Worm (Caenorhabditis elegans) whole organism, L1 larva: ENCODE data around the gene cht-1.
A peak's percentile ranks its signal among the peaks of the same experiment; 100 is the strongest.

Experiments used
- C16A3.4 ChIP-seq: fragments of 150-350 bp; optimal IDR thresholded peaks from 2 replicates; lab custom pipeline; 2014; ENCODE audit warnings: missing biosample characterization, missing genetic modification characterization
- aha-1 ChIP-seq: fragments of 150-350 bp; optimal IDR thresholded peaks from 2 replicates; lab custom pipeline; 2014; ENCODE audit warnings: missing biosample characterization, missing genetic modification characterization
- alr-1 ChIP-seq: fragments of 200-800 bp; sonication (Bioruptor generic); optimal IDR thresholded peaks from 2 replicates; lab custom pipeline; 2018; ENCODE audit warnings: borderline replicate concordance, mild to moderate bottlenecking, missing genetic modification characterization, missing compliant biosample characterization
- aly-2 ChIP-seq: fragments of 150-350 bp; optimal IDR thresholded peaks from 2 replicates; lab custom pipeline; 2014; ENCODE audit warnings: missing biosample characterization, missing genetic modification characterization
- ama-1 ChIP-seq: fragments of 150-350 bp; optimal IDR thresholded peaks from 2 replicates; lab custom pipeline; 2014
- ceh-63 ChIP-seq: fragments of 200-800 bp; sonication (Bioruptor generic); optimal IDR thresholded peaks from 2 replicates; lab custom pipeline; 2018; ENCODE audit warnings: mild to moderate bottlenecking, missing genetic modification characterization, missing compliant biosample characterization
- ceh-8 ChIP-seq: fragments of 200-800 bp; sonication (Bioruptor generic); optimal IDR thresholded peaks from 2 replicates; lab custom pipeline; 2018; ENCODE audit warnings: mild to moderate bottlenecking, missing genetic modification characterization, moderate library complexity, missing compliant biosample characterization
- ceh-82 ChIP-seq, 3 experiments: fragments of 150-350 bp in 1 of 3; sonication (generic microtip) in 2 of 3; optimal IDR thresholded peaks; 2 replicates each; lab custom pipeline; 2014 to 2017; ENCODE audit warnings: missing biosample characterization in 3 of 3, missing genetic modification characterization in 3 of 3
- ceh-90 ChIP-seq: sonication (generic microtip); optimal IDR thresholded peaks from 2 replicates; lab custom pipeline; 2016; ENCODE audit warnings: missing genetic modification characterization, missing compliant biosample characterization
- dpl-1 ChIP-seq, 3 experiments: fragments of 150-350 bp in 2 of 3; sonication (generic microtip) in 1 of 3; optimal IDR thresholded peaks; 2 replicates each; lab custom pipeline; 2014 to 2017; ENCODE audit warnings: missing biosample characterization in 3 of 3, missing genetic modification characterization in 3 of 3, missing genetic modification reagents in 3 of 3
- dsc-1 ChIP-seq: sonication (generic microtip); optimal IDR thresholded peaks from 2 replicates; lab custom pipeline; 2016; ENCODE audit warnings: mild to moderate bottlenecking, missing genetic modification characterization, missing compliant biosample characterization
- efl-1 ChIP-seq, 4 experiments: fragments of 150-350 bp; optimal IDR thresholded peaks in 3 of 4; peaks in 1 of 4; 1 replicate in 1 of 4; 2 replicates in 3 of 4; lab custom pipeline; 2014; ENCODE audit warnings: missing biosample characterization in 2 of 4, missing genetic modification characterization in 2 of 4, missing genetic modification reagents in 2 of 4
- efl-3 ChIP-seq: fragments of 200-800 bp; sonication (Bioruptor generic); optimal IDR thresholded peaks from 2 replicates; lab custom pipeline; 2018; ENCODE audit warnings: mild to moderate bottlenecking, missing genetic modification characterization, missing compliant biosample characterization
- egl-27 ChIP-seq, 2 experiments: fragments of 150-350 bp in 1 of 2; sonication (generic microtip); optimal IDR thresholded peaks; 3 replicates each; lab custom pipeline; 2017 to 2018; ENCODE audit warnings: missing biosample characterization in 2 of 2, missing genetic modification characterization in 2 of 2, missing genetic modification reagents in 2 of 2
- elt-2 ChIP-seq: sonication (generic microtip); optimal IDR thresholded peaks from 2 replicates; lab custom pipeline; 2016; ENCODE audit warnings: missing genetic modification characterization, mild to moderate bottlenecking, inconsistent platforms, missing compliant biosample characterization, missing genetic modification reagents
- elt-3 ChIP-seq, 6 experiments: fragments of 150-350 bp in 1 of 6; sonication (generic microtip); optimal IDR thresholded peaks; 2 replicates each; lab custom pipeline; 2017 to 2018; ENCODE audit warnings: missing biosample characterization in 6 of 6, missing genetic modification characterization in 6 of 6, inconsistent platforms in 1 of 6
- ets-5 ChIP-seq: fragments of 200-800 bp; sonication (Bioruptor generic); IDR thresholded peaks from 2 replicates; pipeline ENCODE4 v1.3.6; 2022; ENCODE audit warnings: missing genetic modification characterization, missing compliant biosample characterization
- hlh-4 ChIP-seq: sonication (generic microtip); optimal IDR thresholded peaks from 2 replicates; lab custom pipeline; 2016; ENCODE audit warnings: mild to moderate bottlenecking, missing genetic modification characterization, missing compliant biosample characterization
- irx-1 ChIP-seq: sonication (generic microtip); optimal IDR thresholded peaks from 2 replicates; lab custom pipeline; 2016; ENCODE audit warnings: missing genetic modification characterization, missing compliant biosample characterization
- jun-1 ChIP-seq: fragments of 150-350 bp; optimal IDR thresholded peaks from 2 replicates; lab custom pipeline; 2014; ENCODE audit warnings: missing biosample characterization, missing genetic modification reagents, missing genetic modification characterization
- lin-14 ChIP-seq: fragments of 200-800 bp; sonication (Bioruptor generic); optimal IDR thresholded peaks from 2 replicates; lab custom pipeline; 2018; ENCODE audit warnings: mild to moderate bottlenecking, missing genetic modification characterization, moderate library complexity, missing compliant biosample characterization
- lin-15B ChIP-seq: fragments of 150-350 bp; sonication (generic microtip); optimal IDR thresholded peaks from 3 replicates; lab custom pipeline; 2014; ENCODE audit warnings: missing biosample characterization, missing genetic modification characterization
- lin-39 ChIP-seq: fragments of 150-350 bp; optimal IDR thresholded peaks from 2 replicates; lab custom pipeline; 2014; ENCODE audit warnings: missing biosample characterization, missing genetic modification reagents, missing genetic modification characterization
- lir-3 ChIP-seq: sonication (generic microtip); optimal IDR thresholded peaks from 2 replicates; lab custom pipeline; 2016; ENCODE audit warnings: mild to moderate bottlenecking, missing genetic modification characterization, moderate library complexity, missing compliant biosample characterization; ENCODE audit not compliant: poor library complexity
- mdl-1 ChIP-seq, 2 experiments: fragments of 150-350 bp; optimal IDR thresholded peaks; 2 replicates each; lab custom pipeline; 2014 to 2017; ENCODE audit warnings: missing biosample characterization in 2 of 2, missing genetic modification characterization in 2 of 2, inconsistent platforms in 1 of 2
- mep-1 ChIP-seq: fragments of 150-350 bp; optimal IDR thresholded peaks from 2 replicates; lab custom pipeline; 2014; ENCODE audit warnings: missing biosample characterization, missing genetic modification characterization
- nhr-20 ChIP-seq: sonication (generic microtip); optimal IDR thresholded peaks from 2 replicates; lab custom pipeline; 2016; ENCODE audit warnings: mild to moderate bottlenecking, missing genetic modification characterization, missing compliant biosample characterization
- nhr-47 ChIP-seq: sonication (generic microtip); optimal IDR thresholded peaks from 2 replicates; lab custom pipeline; 2016; ENCODE audit warnings: mild to moderate bottlenecking, missing genetic modification characterization, moderate library complexity, missing compliant biosample characterization
- nhr-71 ChIP-seq: sonication (generic microtip); optimal IDR thresholded peaks from 2 replicates; lab custom pipeline; 2016; ENCODE audit warnings: mild to moderate bottlenecking, missing genetic modification characterization, moderate library complexity, missing compliant biosample characterization
- nhr-76 ChIP-seq: sonication (generic microtip); optimal IDR thresholded peaks from 2 replicates; lab custom pipeline; 2017; ENCODE audit warnings: missing biosample characterization, missing genetic modification characterization
- nhr-77 ChIP-seq: fragments of 150-350 bp; optimal IDR thresholded peaks from 2 replicates; lab custom pipeline; 2014; ENCODE audit warnings: missing biosample characterization, missing genetic modification characterization
- nhr-84 ChIP-seq: sonication (generic microtip); optimal IDR thresholded peaks from 2 replicates; lab custom pipeline; 2017; ENCODE audit warnings: missing biosample characterization, missing genetic modification characterization
- nhr-85 ChIP-seq: sonication (generic microtip); peaks from one replicate; lab custom pipeline; 2016; ENCODE audit warnings: missing genetic modification characterization, inconsistent platforms, missing compliant biosample characterization
- pag-3 ChIP-seq: sonication (generic microtip); optimal IDR thresholded peaks from 2 replicates; lab custom pipeline; 2017; ENCODE audit warnings: missing genetic modification characterization, mild to moderate bottlenecking, missing compliant biosample characterization, antibody characterized with exemption, borderline replicate concordance; ENCODE audit not compliant: insufficient read depth
- snu-23 ChIP-seq: sonication (generic microtip); optimal IDR thresholded peaks from 2 replicates; lab custom pipeline; 2016; ENCODE audit warnings: missing genetic modification characterization, missing compliant biosample characterization
- sox-4 ChIP-seq: sonication (generic microtip); optimal IDR thresholded peaks from 2 replicates; lab custom pipeline; 2016; ENCODE audit warnings: missing genetic modification characterization, missing compliant biosample characterization
- sptf-1 ChIP-seq: fragments of 150-350 bp; optimal IDR thresholded peaks from 2 replicates; lab custom pipeline; 2014; ENCODE audit warnings: missing biosample characterization, missing genetic modification characterization
- tlp-1 ChIP-seq: fragments of 150-350 bp; optimal IDR thresholded peaks from 2 replicates; lab custom pipeline; 2014; ENCODE audit warnings: missing biosample characterization, missing genetic modification characterization
- unc-30 ChIP-seq: sonication (generic microtip); optimal IDR thresholded peaks from 2 replicates; lab custom pipeline; 2017; ENCODE audit warnings: missing biosample characterization, missing genetic modification characterization
- unc-62 ChIP-seq: fragments of 150-350 bp; optimal IDR thresholded peaks from 2 replicates; lab custom pipeline; 2014; ENCODE audit warnings: missing biosample characterization, missing genetic modification reagents, missing genetic modification characterization
- unc-98 ChIP-seq: fragments of 200-800 bp; sonication (Bioruptor generic); IDR thresholded peaks from 2 replicates; pipeline ENCODE4 v1.3.6; 2022; ENCODE audit warnings: missing genetic modification characterization, missing compliant biosample characterization
- vab-15 ChIP-seq: sonication (generic microtip); optimal IDR thresholded peaks from 2 replicates; lab custom pipeline; 2017; ENCODE audit warnings: missing genotype, mild to moderate bottlenecking, missing genetic modification characterization, missing compliant biosample characterization
- zip-4 ChIP-seq: fragments of 200-800 bp; sonication (Bioruptor generic); optimal IDR thresholded peaks from 2 replicates; lab custom pipeline; 2018; ENCODE audit warnings: mild to moderate bottlenecking, missing genetic modification characterization, moderate library complexity, missing compliant biosample characterization
- ztf-4 ChIP-seq: fragments of 150-350 bp; optimal IDR thresholded peaks from 2 replicates; lab custom pipeline; 2014; ENCODE audit warnings: missing biosample characterization, missing genetic modification characterization

The cht-1 gene

ce11 chrX:3371264-3371663, 28.6 kb downstream of the cht-1 start (continued):
- TF ChIP-seq nhr-77, result peak; percentile 74
- peak; percentile 1 for TF ChIP-seq aly-2 (tag; lab: Kevin White, UChicago)
- TF ChIP-seq elt-2, result peak; percentile 19
- TF ChIP-seq aha-1 (tag; lab: Kevin White, UChicago), result no peak
- TF ChIP-seq zip-4 (GFP tag; lab: Kevin White, UChicago), result peak; percentile 26
- TF ChIP-seq mep-1 (tag; lab: Kevin White, UChicago), result peak; percentile 64
- TF ChIP-seq tlp-1 (tag; lab: Kevin White, UChicago), result no peak
- TF ChIP-seq ztf-4, result no peak
- TF ChIP-seq efl-1 (optimal IDR thresholded peaks at IDR 0.05; lab: Kevin White, UChicago), result peak; percentile 39 to 40
- TF ChIP-seq efl-1 (GFP tag; optimal IDR thresholded peaks at IDR 0.05 in 1 of 2; lab: Kevin White, UChicago), result peak in 1 of 2 experiments; percentile 7
- no peak for TF ChIP-seq alr-1 (tag; lab: Kevin White, UChicago)
- 0 out of 2 replicates have a peak, but pooled peaks have one; percentile 23 for TF ChIP-seq unc-98 (GFP tag; lab: Robert Waterston, UW)
- TF ChIP-seq hlh-4 (tag; lab: Kevin White, UChicago), result no peak
- peak in 2 of 6 experiments; percentile 18 to 49 for TF ChIP-seq elt-3 (tag; optimal IDR thresholded peaks at IDR 0.05; lab: Kevin White, UChicago)
- no peak for TF ChIP-seq ceh-63
- TF ChIP-seq efl-3, result no peak
- TF ChIP-seq ceh-8, result peak; percentile 43
- TF ChIP-seq nhr-71, result peak; percentile 75
- peak; percentile 24 for TF ChIP-seq ceh-90 (tag; lab: Kevin White, UChicago)
- TF ChIP-seq nhr-20 (tag; lab: Kevin White, UChicago), result peak; percentile 76
- peak; percentile 12 for TF ChIP-seq vab-15 (tag; lab: Kevin White, UChicago)
- TF ChIP-seq lir-3 (tag; lab: Kevin White, UChicago), result peak; percentile 50
- no peak for TF ChIP-seq nhr-84 (tag; lab: Kevin White, UChicago)
- TF ChIP-seq sox-4 (tag; lab: Kevin White, UChicago), result no peak
- peak; percentile 83 for TF ChIP-seq snu-23
- TF ChIP-seq ets-5 (GFP tag; lab: Robert Waterston, UW), result no peak
- no peak for TF ChIP-seq pag-3 (tag; lab: Kevin White, UChicago)
- TF ChIP-seq nhr-85 (tag; lab: Kevin White, UChicago), result peak; percentile 66
- TF ChIP-seq ceh-82 (tag; optimal IDR thresholded peaks at IDR 0.05; lab: Kevin White, UChicago), result peak; percentile 36 to 75 (median 65)
- TF ChIP-seq irx-1, result peak; percentile 56
- peak; percentile 74 for TF ChIP-seq dsc-1 (tag; lab: Kevin White, UChicago)
- no peak for TF ChIP-seq ama-1 (lab: Kevin White, UChicago)
- no peak for TF ChIP-seq egl-27 (tag; optimal IDR thresholded peaks at IDR 0.05; lab: Kevin White, UChicago)
- peak; percentile 80 for TF ChIP-seq lin-14
- peak in 1 of 2 experiments; percentile 68 for TF ChIP-seq mdl-1 (tag; optimal IDR thresholded peaks at IDR 0.05; lab: Kevin White, UChicago)
- TF ChIP-seq nhr-76, result peak; percentile 14
- TF ChIP-seq lin-39 (tag; lab: Kevin White, UChicago), result no peak
- TF ChIP-seq unc-30 (tag; lab: Kevin White, UChicago), result no peak
- no peak for TF ChIP-seq lin-15B (tag; lab: Kevin White, UChicago)
- peak in 2 of 3 experiments; percentile 10 to 21 for TF ChIP-seq dpl-1 (GFP tag; optimal IDR thresholded peaks at IDR 0.05; lab: Kevin White, UChicago)
- peak; percentile 69 for TF ChIP-seq jun-1 (tag; lab: Kevin White, UChicago)
- TF ChIP-seq nhr-47, result peak; percentile 80
- TF ChIP-seq unc-62 (GFP tag; lab: Kevin White, UChicago), result no peak
- TF ChIP-seq sptf-1, result no peak
- peak; percentile 77 for TF ChIP-seq C16A3.4 (tag; lab: Kevin White, UChicago)
